Worm (Caenorhabditis elegans): ENCODE results near the gene pstk-1.

DNA sequence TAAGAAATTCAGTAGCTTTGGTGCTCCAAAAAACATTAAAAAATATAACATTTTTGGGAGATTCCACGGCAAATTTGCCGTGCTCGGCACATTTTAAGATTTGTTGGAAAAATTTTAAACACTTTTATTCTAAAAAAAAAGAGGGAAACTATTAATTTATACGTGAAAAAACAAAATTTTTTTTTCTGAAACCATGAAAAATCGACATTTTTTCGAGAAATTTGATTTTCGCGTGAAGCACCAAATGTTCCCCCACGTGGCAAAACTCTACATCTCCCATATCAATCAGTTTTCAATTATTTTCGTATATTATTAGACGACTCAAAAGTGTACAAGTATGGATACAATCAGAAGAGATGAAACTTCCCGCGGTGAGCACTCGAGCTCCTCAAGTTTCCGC, 30.2 kb upstream of the pstk-1 start, which contains the start of gene fbxa-218:
- no peak for TF ChIP-seq Y5F2A.4 (GFP tag; optimal IDR thresholded peaks at IDR 0.05)
- no peak for TF ChIP-seq zfp-2 (tag; optimal IDR thresholded peaks at IDR 0.05)
- no peak for TF ChIP-seq nhr-76 (tag; optimal IDR thresholded peaks at IDR 0.05)
- TF ChIP-seq ztf-11 (tag; optimal IDR thresholded peaks at IDR 0.05) = no peak
- no peak for TF ChIP-seq fos-1 (tag; optimal IDR thresholded peaks at IDR 0.05)
- TF ChIP-seq nhr-11 (tag; optimal IDR thresholded peaks at IDR 0.05) = no peak
- no peak for TF ChIP-seq snpc-4 (tag; optimal IDR thresholded peaks at IDR 0.05)
